Fruit fly (Drosophila melanogaster): Measurements from ENCODE around the gene CG43739.

DNA sequence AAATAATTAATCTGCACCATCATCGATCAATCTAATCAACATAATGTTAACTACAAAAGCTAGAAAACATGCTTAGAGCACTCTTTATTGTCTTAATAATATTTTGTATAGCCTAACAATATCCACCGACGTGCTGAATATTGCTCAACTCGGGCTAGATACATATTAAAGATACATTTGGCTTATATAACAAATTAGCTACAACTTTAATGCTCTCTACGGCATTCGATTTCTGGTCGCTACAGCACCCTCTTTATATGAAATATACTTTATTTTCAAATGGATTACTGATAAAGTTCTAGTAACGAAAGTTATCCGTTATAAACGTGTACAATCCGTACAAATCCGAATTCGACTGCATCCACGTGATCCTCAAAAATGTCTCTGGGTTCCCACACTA, 39.2 kb upstream of the CG43739 start:
- TF ChIP-seq CG14655 (GFP tag; optimal IDR thresholded peaks at IDR 0.05) (no peak), EcR (GFP tag; optimal IDR thresholded peaks at IDR 0.05) (no peak), Snoo (tag; optimal IDR thresholded peaks at IDR 0.05) (no peak), D1 (tag; optimal IDR thresholded peaks at IDR 0.05) (no peak), gl (tag; optimal IDR thresholded peaks at IDR 0.05) (no peak), CG12605 (GFP tag; IDR thresholded peaks at IDR 0.05) (no peak), rn (GFP tag; IDR thresholded peaks at IDR 0.05) (no peak), CG15710 (tag; optimal IDR thresholded peaks at IDR 0.05) (no peak), Pif1B (GFP tag; optimal IDR thresholded peaks at IDR 0.05) (no peak), CG4496 (GFP tag; IDR thresholded peaks at IDR 0.05) (no peak), CG34367 (tag; optimal IDR thresholded peaks at IDR 0.05) (no peak)

All from whole organism, pupa.